Fruit fly (Drosophila melanogaster) S2 (cell line): Measurements from ENCODE around the gene CG12075.

Experiments used
- CG8478 ChIP-seq: fragments of >200 bp; optimal IDR thresholded peaks from 2 replicates; lab custom pipeline; 2018
- CTCF ChIP-seq, 2 experiments: fragments of >200 bp; optimal IDR thresholded peaks; 2 replicates each; lab custom pipeline; 2018

The CG12075 gene

DNA sequence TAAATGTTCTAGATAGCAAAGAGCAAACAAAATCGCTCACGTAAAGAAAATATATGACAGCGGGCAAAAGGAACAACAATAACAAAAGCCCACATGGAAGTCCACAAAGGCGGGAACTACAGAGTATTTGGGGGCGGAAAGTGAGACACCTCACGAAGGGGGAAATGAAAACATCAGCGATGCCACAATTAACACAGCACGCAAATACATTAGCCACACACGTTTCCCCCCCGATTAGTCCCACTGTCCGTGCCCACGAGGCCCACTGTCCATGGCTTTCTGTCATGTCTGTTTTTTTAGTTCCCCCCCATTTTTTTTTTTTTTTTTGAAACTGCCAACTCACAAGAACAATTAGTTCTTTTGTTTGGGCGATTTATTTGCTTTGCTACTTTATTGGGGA is 45.8 kb downstream of the CG12075 start:
- no peak for TF ChIP-seq CG8478 (lab: Kevin White, UChicago)
- TF ChIP-seq CTCF (optimal IDR thresholded peaks at IDR 0.05; lab: Kevin White, UChicago): no peak

DNA sequence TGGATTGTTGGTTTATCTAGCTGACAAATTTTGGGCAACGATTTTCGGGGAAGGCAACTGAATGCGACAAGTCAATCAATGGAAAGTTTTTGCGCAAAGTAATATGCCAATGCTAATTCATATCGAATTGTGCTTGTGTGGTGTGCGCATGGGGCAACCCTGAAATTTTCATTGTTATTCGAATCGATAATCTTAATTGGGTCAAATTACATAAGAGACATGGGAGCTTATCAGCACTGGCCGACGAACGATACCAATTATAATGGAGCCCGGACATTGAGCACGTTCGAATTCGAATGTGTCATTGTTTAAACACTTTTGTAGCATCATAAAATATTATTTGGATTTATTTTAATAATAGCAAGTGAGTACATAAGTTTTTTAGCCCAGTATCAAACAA is 46.6 kb downstream of the CG12075 start:
- TF ChIP-seq CG8478 (lab: Kevin White, UChicago) (no peak), CTCF (optimal IDR thresholded peaks at IDR 0.05; lab: Kevin White, UChicago) (no peak)

DNA sequence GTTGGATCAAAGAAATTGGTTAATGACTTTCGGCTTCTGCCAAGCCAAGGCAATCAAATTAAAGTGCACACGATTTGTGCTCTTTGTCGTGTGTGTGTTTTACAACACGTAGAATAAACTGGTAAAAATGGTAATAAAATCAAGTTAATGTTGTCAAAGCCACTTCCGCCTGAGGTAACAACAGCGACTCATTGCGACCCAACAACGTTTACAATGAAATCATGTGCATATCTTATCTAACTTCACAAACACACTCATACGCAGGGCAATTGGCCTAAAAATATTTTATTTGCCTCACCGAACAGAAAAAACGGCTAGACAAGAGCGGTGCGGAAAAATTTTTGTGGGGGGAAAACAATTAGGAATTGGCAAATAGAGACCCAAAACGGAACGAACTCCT is 47.1 kb downstream of the CG12075 start:
- TF ChIP-seq CTCF (optimal IDR thresholded peaks at IDR 0.05; lab: Kevin White, UChicago) (no peak), CG8478 (lab: Kevin White, UChicago) (no peak)

DNA sequence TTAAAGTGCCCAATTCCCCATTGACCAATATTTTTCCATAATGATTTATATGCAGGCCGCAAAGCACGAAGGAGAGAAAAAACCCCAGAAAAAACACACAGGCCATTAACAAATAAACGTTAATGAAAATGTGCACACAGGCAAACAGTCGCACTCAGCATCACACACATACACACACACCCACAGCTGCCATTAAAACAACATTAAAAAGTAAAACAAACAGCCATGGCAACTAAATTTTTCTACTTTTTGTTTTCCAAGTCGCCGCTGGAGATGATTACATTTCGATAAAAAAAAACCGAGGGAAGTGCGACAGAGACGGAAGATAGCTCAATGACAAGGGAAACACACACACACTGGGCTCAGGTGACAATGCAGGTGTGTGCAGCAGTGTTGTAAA is 49.3 kb downstream of the CG12075 start:
- no peak for TF ChIP-seq CG8478 (lab: Kevin White, UChicago)

DNA sequence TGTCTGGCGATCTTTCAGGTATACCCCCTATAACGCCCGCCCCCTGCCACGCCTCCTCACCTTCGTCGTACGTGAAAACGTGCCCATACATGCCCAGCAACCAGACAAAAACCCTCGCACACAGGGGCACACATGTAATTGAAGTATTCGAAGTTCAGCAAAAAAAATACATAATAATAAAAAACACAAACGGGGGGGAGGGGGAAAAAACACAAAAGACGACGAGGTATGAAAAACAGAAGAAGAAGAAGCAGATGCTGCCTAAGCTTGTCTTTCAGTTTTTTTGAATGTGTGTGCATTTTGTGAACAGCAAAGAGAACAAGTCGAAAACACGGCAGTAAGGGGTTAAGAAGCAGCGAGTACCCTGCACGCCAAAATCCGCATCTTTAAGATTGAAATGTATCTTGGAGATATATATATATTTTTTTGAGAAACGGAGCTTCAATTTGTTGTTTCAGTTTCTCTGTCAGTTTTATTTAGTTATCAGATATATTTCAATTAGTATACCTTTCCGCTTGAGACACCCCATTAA is 50.8 kb downstream of the CG12075 start:
- no peak for TF ChIP-seq CTCF (optimal IDR thresholded peaks at IDR 0.05; lab: Kevin White, UChicago)
- no peak for TF ChIP-seq CG8478 (lab: Kevin White, UChicago)

DNA sequence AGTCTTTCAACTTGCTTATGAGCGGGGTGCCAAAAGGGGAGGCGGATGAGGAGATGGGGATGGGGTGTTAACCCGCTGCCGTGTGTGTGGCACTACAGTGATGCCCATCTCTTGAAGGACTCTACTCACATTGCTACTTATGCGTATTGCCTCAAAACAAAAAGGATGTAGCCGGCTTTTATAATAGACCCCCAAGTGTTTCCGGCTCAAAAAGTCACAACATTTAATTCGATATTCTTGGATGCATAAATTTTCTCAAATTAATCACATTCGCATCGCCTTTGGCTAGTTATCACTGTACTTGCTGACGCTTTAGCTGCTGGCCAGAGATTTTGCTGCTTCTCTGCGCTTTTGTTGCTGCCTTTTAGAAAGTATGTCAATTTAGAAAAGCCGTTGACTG is 52.9 kb downstream of the CG12075 start:
- TF ChIP-seq CTCF (optimal IDR thresholded peaks at IDR 0.05; lab: Kevin White, UChicago) (no peak), CG8478 (lab: Kevin White, UChicago) (no peak)

DNA sequence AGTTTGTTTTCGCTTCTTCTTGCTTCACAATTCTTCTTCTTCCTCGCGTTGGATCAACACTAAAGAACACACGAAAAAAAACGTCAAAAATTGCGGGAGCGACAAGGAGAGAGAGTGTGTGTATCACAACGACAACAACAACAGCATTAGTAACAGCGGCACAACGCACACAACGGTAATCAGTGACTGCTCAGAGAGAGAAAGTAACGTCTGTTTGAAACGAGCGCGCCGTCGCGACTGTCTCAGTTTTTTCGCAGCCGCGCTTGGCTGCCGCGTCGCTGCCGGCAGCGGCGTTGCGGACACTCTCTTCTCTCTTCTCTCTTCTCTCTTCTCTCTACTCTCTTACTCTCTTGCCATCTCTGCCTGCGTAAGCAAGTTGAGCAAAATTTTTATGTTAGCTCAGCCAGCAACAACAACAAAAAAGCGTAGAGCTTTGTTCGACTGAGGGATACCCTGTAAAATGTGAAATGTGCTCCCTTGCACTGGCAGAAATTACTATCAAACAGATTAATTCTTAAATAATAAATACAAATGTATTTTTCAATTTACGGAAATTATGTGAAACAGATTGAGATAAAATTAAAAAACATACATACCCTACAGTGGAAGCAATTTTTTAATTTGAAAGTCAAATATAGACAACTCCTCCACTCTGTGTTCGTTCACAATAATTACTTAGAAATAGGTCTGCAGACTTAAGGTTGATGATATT is 53.6 kb downstream of the CG12075 start:
- no peak for TF ChIP-seq CG8478 (lab: Kevin White, UChicago)
- TF ChIP-seq CTCF (optimal IDR thresholded peaks at IDR 0.05; lab: Kevin White, UChicago): no peak

DNA sequence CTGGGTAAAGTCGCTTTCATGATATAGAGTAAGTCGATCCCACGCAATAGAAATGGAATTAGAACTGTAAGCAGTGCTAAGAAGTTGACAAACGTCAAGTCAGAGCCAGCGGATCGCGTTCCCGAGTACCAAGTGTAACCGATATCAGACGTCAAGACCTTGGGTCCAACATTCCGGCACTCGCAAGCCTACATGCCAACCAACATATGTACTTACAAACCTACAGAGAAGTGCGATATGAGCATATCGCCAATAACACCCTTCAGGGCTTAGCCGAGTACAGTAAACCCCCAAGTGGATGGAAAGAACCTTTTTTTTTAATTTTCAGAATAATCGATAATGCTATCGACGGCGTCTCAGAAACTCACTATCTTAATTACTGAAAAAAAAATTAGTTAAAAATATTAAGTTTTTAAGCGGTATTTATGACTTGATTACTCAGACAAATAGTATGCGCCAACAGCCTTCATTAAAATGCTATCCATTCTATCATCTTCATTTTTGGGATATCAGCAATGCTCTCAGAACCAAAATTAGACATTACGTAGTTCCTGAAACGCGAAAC is 54.4 kb downstream of the CG12075 start:
- TF ChIP-seq CTCF (optimal IDR thresholded peaks at IDR 0.05; lab: Kevin White, UChicago) (no peak), CG8478 (lab: Kevin White, UChicago) (no peak)

DNA sequence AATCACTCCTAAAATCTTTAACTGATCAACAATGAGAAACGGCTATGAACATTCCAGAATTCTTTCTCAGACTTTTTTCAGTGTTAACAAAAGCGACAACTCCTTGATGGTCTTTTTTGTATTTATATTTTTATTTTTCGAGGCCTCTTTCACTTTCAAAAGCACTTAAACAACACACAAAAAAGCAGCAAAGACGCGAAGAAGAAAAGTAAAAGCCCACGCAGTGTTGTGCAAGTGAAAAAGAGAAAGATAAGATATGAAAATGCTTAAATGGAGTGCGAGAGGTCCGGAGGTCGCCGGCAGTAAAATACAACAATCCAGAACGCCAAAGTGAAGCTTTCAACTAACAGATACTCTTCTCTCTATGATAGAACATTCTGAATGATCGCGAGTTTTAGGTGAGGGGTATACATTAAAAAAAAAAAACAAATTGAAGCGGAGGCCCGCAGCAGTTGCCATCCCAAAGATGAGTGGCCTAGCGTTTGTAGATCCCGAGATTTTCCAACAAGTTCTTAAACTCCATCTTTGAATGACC is 55.3 kb downstream of the CG12075 start:
- TF ChIP-seq CTCF (optimal IDR thresholded peaks at IDR 0.05; lab: Kevin White, UChicago) (no peak), CG8478 (lab: Kevin White, UChicago) (no peak)

DNA sequence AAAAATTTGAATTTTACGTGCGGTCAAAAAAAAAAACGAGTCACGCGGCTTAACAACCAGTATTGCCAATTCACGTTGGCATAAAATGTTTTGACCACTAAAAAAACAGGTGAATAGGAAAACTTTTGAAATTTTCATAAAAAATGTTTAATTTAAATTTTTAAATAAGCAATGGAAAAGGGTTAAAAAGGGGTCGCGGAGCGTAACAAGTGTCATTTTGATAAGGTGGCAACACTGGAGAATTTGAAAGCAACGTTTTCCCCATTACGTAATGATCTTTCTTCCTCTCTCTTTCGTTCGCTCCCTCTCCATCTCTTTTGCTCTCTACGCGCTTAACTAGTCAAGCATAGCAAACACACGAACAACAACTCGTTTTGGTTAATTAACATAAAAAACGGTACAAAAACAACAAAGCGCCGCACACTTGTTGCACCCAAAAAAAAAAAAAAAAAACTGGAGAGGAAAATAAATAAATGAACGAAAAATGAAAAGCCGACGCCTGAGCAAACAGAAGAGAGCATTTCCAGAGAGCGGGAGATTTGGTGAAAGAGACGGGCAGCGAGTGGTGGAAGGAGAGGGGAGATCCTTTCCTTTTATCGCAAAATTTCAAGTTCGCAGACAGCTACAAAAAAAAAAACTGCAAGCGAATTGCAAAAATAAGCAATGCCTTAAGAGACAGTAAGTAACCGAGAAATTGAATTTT is 56.3 kb downstream of the CG12075 start:
- TF ChIP-seq CG8478 (lab: Kevin White, UChicago) (no peak), CTCF (optimal IDR thresholded peaks at IDR 0.05; lab: Kevin White, UChicago) (no peak)

DNA sequence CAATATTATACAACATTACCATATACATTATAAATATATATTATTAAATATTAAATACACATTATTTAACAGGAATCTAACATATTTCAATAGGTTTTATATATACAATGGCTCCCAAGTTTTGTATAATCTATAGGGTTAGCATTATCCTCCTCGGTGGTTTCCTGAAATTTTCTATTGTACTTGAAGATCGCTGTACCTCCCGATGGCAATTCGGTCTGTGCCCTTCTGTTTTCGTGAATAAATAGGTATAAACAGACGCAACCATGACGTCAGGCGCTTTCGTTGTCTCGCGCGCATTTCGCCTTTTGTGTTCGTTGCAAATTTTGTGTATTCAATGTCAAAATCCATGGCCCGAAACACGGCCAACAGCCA is 56.9 kb downstream of the CG12075 start:
- TF ChIP-seq CG8478 (lab: Kevin White, UChicago) (no peak), CTCF (optimal IDR thresholded peaks at IDR 0.05; lab: Kevin White, UChicago) (no peak)

DNA sequence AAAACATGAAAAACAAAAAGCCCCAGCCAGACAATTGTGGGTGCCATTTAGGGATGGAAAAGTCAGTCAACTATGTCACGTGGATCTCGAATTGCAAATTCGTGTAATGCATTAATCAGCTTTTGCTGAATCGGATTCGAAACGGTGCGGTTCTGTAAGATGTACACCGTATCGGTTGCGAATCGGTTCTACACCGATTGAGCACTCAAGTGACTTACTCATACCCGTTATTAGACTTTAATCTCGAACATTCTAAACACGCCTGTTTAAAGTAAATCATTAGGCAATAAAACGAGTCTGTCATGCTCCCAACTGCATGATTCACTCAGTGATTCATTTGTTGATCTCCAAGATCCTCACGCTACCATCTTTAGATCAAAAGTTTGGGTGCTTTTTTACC is 57.3 kb downstream of the CG12075 start:
- TF ChIP-seq CTCF (optimal IDR thresholded peaks at IDR 0.05; lab: Kevin White, UChicago) (no peak), CG8478 (lab: Kevin White, UChicago) (no peak)

DNA sequence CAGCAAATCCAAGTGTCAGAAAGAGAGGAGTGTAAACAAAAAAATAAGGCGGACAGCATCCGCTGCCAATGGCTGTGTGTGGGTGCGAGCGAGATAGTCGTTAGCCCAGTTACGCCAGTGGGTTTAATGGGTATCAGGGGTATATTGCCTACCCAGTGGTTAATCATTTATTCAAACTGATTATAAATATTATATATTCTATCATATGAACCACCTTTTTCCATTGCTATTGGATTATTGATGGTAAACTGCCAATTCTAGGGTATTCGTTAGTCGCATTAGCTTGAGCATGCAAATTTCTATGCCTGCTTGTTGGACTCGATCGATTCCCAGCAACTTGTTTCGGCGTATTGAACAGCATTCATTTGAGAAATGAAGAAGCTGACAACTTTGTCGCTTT is 58.0 kb downstream of the CG12075 start:
- TF ChIP-seq CTCF (optimal IDR thresholded peaks at IDR 0.05; lab: Kevin White, UChicago): no peak
- no peak for TF ChIP-seq CG8478 (lab: Kevin White, UChicago)

DNA sequence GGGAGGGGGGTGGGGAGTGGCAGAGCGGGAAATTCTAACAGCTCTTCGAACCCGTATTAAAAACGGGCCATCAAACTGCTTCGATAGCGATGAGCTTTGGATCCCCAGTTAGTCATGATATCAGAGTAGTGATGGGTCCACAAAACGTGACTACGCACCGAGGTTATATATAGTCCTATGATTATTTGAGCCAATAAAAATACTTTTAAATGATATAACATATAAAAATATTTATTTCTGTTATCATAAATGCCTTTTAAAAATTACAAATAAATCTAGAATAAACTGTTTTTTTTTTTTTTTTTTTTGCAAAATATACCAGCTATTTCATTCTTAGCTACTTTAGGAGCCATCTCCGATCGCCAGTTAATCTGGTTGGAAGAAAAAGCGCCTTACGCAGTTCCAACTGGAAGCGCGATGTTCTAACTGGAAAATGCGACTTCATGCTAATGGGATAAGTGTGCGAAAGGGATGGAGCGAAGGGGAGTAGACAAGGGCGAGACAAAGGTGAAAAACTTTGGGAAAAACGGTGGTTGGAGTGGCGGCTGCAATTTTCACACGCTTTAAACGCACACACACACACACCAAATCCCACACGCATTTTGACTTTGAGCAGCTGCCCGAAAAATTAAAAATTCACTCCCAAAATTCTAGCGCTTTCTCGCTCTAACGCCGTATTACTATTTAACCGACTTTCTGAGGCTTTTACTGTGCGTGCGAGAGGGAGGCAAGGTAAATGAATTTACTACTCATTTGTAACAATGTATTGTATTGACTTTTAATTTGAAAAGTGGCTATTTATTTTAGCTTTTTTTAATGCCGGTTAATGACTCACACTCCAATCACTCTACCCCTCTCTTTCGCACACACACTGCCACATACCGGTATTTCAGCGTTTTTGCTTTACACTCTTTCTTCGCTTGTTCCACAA is 59.0 kb downstream of the CG12075 start:
- TF ChIP-seq CG8478 (lab: Kevin White, UChicago) (no peak), CTCF (optimal IDR thresholded peaks at IDR 0.05; lab: Kevin White, UChicago) (no peak)
